Fruit fly (Drosophila melanogaster) Kc167 (cell line): ENCODE data around the gene Mfe2.

ENCODE experiments used
- Myc ChIP-seq: fragments of >200 bp; optimal IDR thresholded peaks from 2 replicates; lab custom pipeline; 2017; ENCODE audit warnings: missing external identifiers
- Sin3A ChIP-seq: fragments of >200 bp; optimal IDR thresholded peaks from 2 replicates; lab custom pipeline; 2018; ENCODE audit warnings: missing external identifiers
- h ChIP-seq: fragments of >200 bp; optimal IDR thresholded peaks from 3 replicates; lab custom pipeline; 2018; ENCODE audit warnings: missing external identifiers
- insv ChIP-seq: fragments of >200 bp; optimal IDR thresholded peaks from 3 replicates; lab custom pipeline; 2018; ENCODE audit warnings: missing external identifiers
- psq ChIP-seq: fragments of >200 bp; optimal IDR thresholded peaks from 2 replicates; lab custom pipeline; 2017; ENCODE audit warnings: missing external identifiers
- ttk ChIP-seq: sonication (Bioruptor generic); optimal IDR thresholded peaks from 2 replicates; lab custom pipeline; 2017; ENCODE audit warnings: missing external identifiers

Mfe2 gene

dm6 chrX:16270795-16271194 is at the start of gene Mfe2:
Gene Mfe2 (plus strand): TSS chrX:16270951.
- TF ChIP-seq insv (lab: Kevin White, UChicago) (no peak), Myc (lab: Kevin White, UChicago) (no peak), Sin3A (no peak), ttk (lab: Kevin White, UChicago) (no peak), psq (lab: Kevin White, UChicago) (no peak), h (lab: Kevin White, UChicago) (no peak)

- TF ChIP-seq h (lab: Kevin White, UChicago), result no peak
- no peak for TF ChIP-seq ttk (lab: Kevin White, UChicago)
- no peak for TF ChIP-seq Myc (lab: Kevin White, UChicago)
- TF ChIP-seq Sin3A, result no peak
- TF ChIP-seq psq (lab: Kevin White, UChicago), result no peak
Observed at dm6 chrX:16231292-16231691, 39.5 kb upstream of the Mfe2 start.

- no peak for TF ChIP-seq ttk (lab: Kevin White, UChicago)
- TF ChIP-seq h (lab: Kevin White, UChicago), result no peak
- TF ChIP-seq Sin3A, result no peak
- TF ChIP-seq psq (lab: Kevin White, UChicago), result no peak
Observed at dm6 chrX:16241831-16242451, 28.8 kb upstream of the Mfe2 start.

dm6 chrX:16243989-16244388 is 26.8 kb upstream of the Mfe2 start:
- no peak for TF ChIP-seq ttk (lab: Kevin White, UChicago)
- no peak for TF ChIP-seq Sin3A
- TF ChIP-seq insv (lab: Kevin White, UChicago), result no peak
- TF ChIP-seq h (lab: Kevin White, UChicago), result no peak
- TF ChIP-seq psq (lab: Kevin White, UChicago), result no peak
- no peak for TF ChIP-seq Myc (lab: Kevin White, UChicago)

dm6 chrX:16244731-16245130 is 26.0 kb upstream of the Mfe2 start:
- TF ChIP-seq h (lab: Kevin White, UChicago), result no peak

- TF ChIP-seq psq (lab: Kevin White, UChicago), result no peak
- TF ChIP-seq ttk (lab: Kevin White, UChicago), result no peak
- no peak for TF ChIP-seq h (lab: Kevin White, UChicago)
- no peak for TF ChIP-seq Sin3A
Observed at dm6 chrX:16263415-16263814, 7.3 kb upstream of the Mfe2 start.

- TF ChIP-seq psq (lab: Kevin White, UChicago), result no peak
- no peak for TF ChIP-seq Myc (lab: Kevin White, UChicago)
- TF ChIP-seq ttk (lab: Kevin White, UChicago), result no peak
- no peak for TF ChIP-seq h (lab: Kevin White, UChicago)
- no peak for TF ChIP-seq insv (lab: Kevin White, UChicago)
- no peak for TF ChIP-seq Sin3A
Observed at dm6 chrX:16266437-16266836, 4.3 kb upstream of the Mfe2 start, which contains the start of gene CG12507. Gene CG12507 (minus strand): TSS chrX:16266537.

dm6 chrX:16275168-16275853 is 4.6 kb downstream of the Mfe2 start:
- TF ChIP-seq ttk (lab: Kevin White, UChicago), result no peak
- TF ChIP-seq insv (lab: Kevin White, UChicago), result no peak
- no peak for TF ChIP-seq psq (lab: Kevin White, UChicago)
- no peak for TF ChIP-seq h (lab: Kevin White, UChicago)
- TF ChIP-seq Myc (lab: Kevin White, UChicago), result no peak
- TF ChIP-seq Sin3A, result no peak

dm6 chrX:16275854-16276338 is 5.1 kb downstream of the Mfe2 start, which contains the start of the genes kat80 and Prosalpha4:
Gene kat80 (minus strand): TSS chrX:16276180.
Gene Prosalpha4 (plus strand): TSS chrX:16276270.
- TF ChIP-seq h (lab: Kevin White, UChicago) (no peak), Sin3A (no peak), psq (lab: Kevin White, UChicago) (no peak), insv (lab: Kevin White, UChicago) (no peak), Myc (lab: Kevin White, UChicago) (no peak), ttk (lab: Kevin White, UChicago) (no peak)

dm6 chrX:16277878-16278506 is 7.2 kb downstream of the Mfe2 start, which contains the start of gene eas:
Gene eas (plus strand): TSS chrX:16278328.
- no peak for TF ChIP-seq insv (lab: Kevin White, UChicago)
- TF ChIP-seq Sin3A, result no peak
- TF ChIP-seq h (lab: Kevin White, UChicago), result no peak
- TF ChIP-seq ttk (lab: Kevin White, UChicago), result no peak
- no peak for TF ChIP-seq psq (lab: Kevin White, UChicago)
- no peak for TF ChIP-seq Myc (lab: Kevin White, UChicago)

dm6 chrX:16278783-16279182 is 8.0 kb downstream of the Mfe2 start:
- no peak for TF ChIP-seq h (lab: Kevin White, UChicago)
- TF ChIP-seq psq (lab: Kevin White, UChicago), result no peak
- TF ChIP-seq Myc (lab: Kevin White, UChicago), result no peak
- no peak for TF ChIP-seq ttk (lab: Kevin White, UChicago)
- TF ChIP-seq insv (lab: Kevin White, UChicago), result no peak
- no peak for TF ChIP-seq Sin3A
